Worm (Caenorhabditis elegans) whole organism, late embryonic: ENCODE results near the gene sql-1.

ENCODE experiments used
- C38D4.7 ChIP-seq: fragments of 200-800 bp; sonication (Bioruptor generic); optimal IDR thresholded peaks from 2 replicates; lab custom pipeline; 2018; ENCODE audit warnings: mild to moderate bottlenecking, missing genetic modification characterization, moderate library complexity, missing compliant biosample characterization
- F13H6.1 ChIP-seq: sonication (generic microtip); optimal IDR thresholded peaks from 2 replicates; lab custom pipeline; 2016; ENCODE audit warnings: missing genetic modification characterization, missing compliant biosample characterization
- K02D7.2 ChIP-seq: sonication (generic microtip); optimal IDR thresholded peaks from 2 replicates; lab custom pipeline; 2017; ENCODE audit warnings: mild to moderate bottlenecking, missing genetic modification characterization, missing compliant biosample characterization
- Y22D7AL.16 ChIP-seq: sonication (generic microtip); optimal IDR thresholded peaks from 2 replicates; lab custom pipeline; 2016; ENCODE audit warnings: missing genetic modification characterization, missing compliant biosample characterization
- ahr-1 ChIP-seq: sonication (generic microtip); optimal IDR thresholded peaks from 2 replicates; lab custom pipeline; 2016; ENCODE audit warnings: missing genetic modification characterization, missing compliant biosample characterization
- ama-1 ChIP-seq: fragments of 150-350 bp; optimal IDR thresholded peaks from 2 replicates; lab custom pipeline; 2014
- ceh-14 ChIP-seq: sonication (generic microtip); optimal IDR thresholded peaks from 2 replicates; lab custom pipeline; 2016; ENCODE audit warnings: missing genotype, missing genetic modification characterization, missing compliant biosample characterization
- ceh-18 ChIP-seq: sonication (generic microtip); optimal IDR thresholded peaks from 2 replicates; lab custom pipeline; 2016; ENCODE audit warnings: missing genetic modification characterization, missing compliant biosample characterization
- ceh-22 ChIP-seq: sonication (generic microtip); optimal IDR thresholded peaks from 2 replicates; lab custom pipeline; 2017; ENCODE audit warnings: missing biosample characterization, missing genetic modification characterization
- ceh-24 ChIP-seq: sonication (generic microtip); optimal IDR thresholded peaks from 2 replicates; lab custom pipeline; 2016; ENCODE audit warnings: mild to moderate bottlenecking, missing genetic modification characterization, missing compliant biosample characterization
- ceh-30 ChIP-seq: fragments of 150-350 bp; optimal IDR thresholded peaks from 2 replicates; lab custom pipeline; 2014; ENCODE audit warnings: missing biosample characterization, missing genetic modification characterization
- ceh-31 ChIP-seq: sonication (generic microtip); optimal IDR thresholded peaks from 2 replicates; lab custom pipeline; 2016; ENCODE audit warnings: missing genetic modification characterization, missing compliant biosample characterization
- ceh-34 ChIP-seq: sonication (generic microtip); optimal IDR thresholded peaks from 2 replicates; lab custom pipeline; 2016; ENCODE audit warnings: mild to moderate bottlenecking, missing genetic modification characterization, missing compliant biosample characterization
- ceh-45 ChIP-seq: fragments of 200-800 bp; sonication (Bioruptor generic); IDR thresholded peaks from 2 replicates; pipeline ENCODE4 v1.3.6; 2022; ENCODE audit warnings: missing genetic modification reagents, missing genetic modification characterization, missing compliant biosample characterization
- ceh-48 ChIP-seq: sonication (generic microtip); optimal IDR thresholded peaks from 2 replicates; lab custom pipeline; 2016; ENCODE audit warnings: missing genetic modification characterization, inconsistent platforms, missing compliant biosample characterization
- ceh-6 ChIP-seq: fragments of 200-800 bp; sonication (Bioruptor generic); optimal IDR thresholded peaks from 2 replicates; lab custom pipeline; 2018; ENCODE audit warnings: mild to moderate bottlenecking, missing genetic modification characterization, missing compliant biosample characterization
- ceh-9 ChIP-seq: sonication (generic microtip); optimal IDR thresholded peaks from 2 replicates; lab custom pipeline; 2016; ENCODE audit warnings: mild to moderate bottlenecking, missing genetic modification characterization, inconsistent platforms, missing compliant biosample characterization
- dve-1 ChIP-seq: sonication (generic microtip); optimal IDR thresholded peaks from 2 replicates; lab custom pipeline; 2017; ENCODE audit warnings: antibody characterized with exemption, mild to moderate bottlenecking, missing genetic modification characterization, missing compliant biosample characterization
- elt-4 ChIP-seq: sonication (generic microtip); optimal IDR thresholded peaks from 2 replicates; lab custom pipeline; 2016; ENCODE audit warnings: missing genetic modification characterization, missing compliant biosample characterization
- ets-4 ChIP-seq: sonication (generic microtip); optimal IDR thresholded peaks from 2 replicates; lab custom pipeline; 2016; ENCODE audit warnings: missing genetic modification characterization, missing compliant biosample characterization
- eyg-1 ChIP-seq: sonication (generic microtip); optimal IDR thresholded peaks from 2 replicates; lab custom pipeline; 2016; ENCODE audit warnings: missing genotype, missing genetic modification characterization, missing compliant biosample characterization
- fkh-10 ChIP-seq: fragments of 150-350 bp; optimal IDR thresholded peaks from 2 replicates; lab custom pipeline; 2014; ENCODE audit warnings: missing biosample characterization, missing genetic modification reagents, missing genetic modification characterization
- fkh-6 ChIP-seq: sonication (generic microtip); optimal IDR thresholded peaks from 2 replicates; lab custom pipeline; 2016; ENCODE audit warnings: missing genetic modification characterization, missing compliant biosample characterization
- hlh-13 ChIP-seq: fragments of 200-800 bp; sonication (Bioruptor generic); optimal IDR thresholded peaks from 2 replicates; lab custom pipeline; 2018; ENCODE audit warnings: mild to moderate bottlenecking, missing genetic modification characterization, missing compliant biosample characterization
- hlh-15 ChIP-seq: sonication (generic microtip); optimal IDR thresholded peaks from 2 replicates; lab custom pipeline; 2016; ENCODE audit warnings: missing genetic modification characterization, missing compliant biosample characterization
- hlh-30 ChIP-seq: sonication (generic microtip); optimal IDR thresholded peaks from 2 replicates; lab custom pipeline; 2017; ENCODE audit warnings: antibody characterized with exemption, missing genetic modification characterization, missing compliant biosample characterization; ENCODE audit not compliant: insufficient read depth
- hlh-6 ChIP-seq: sonication (generic microtip); optimal IDR thresholded peaks from 2 replicates; lab custom pipeline; 2016; ENCODE audit warnings: missing genotype, missing genetic modification characterization, missing compliant biosample characterization
- hlh-8 ChIP-seq: sonication (generic microtip); optimal IDR thresholded peaks from 2 replicates; lab custom pipeline; 2016; ENCODE audit warnings: missing genotype, missing genetic modification characterization, missing compliant biosample characterization
- lin-11 ChIP-seq: fragments of 200-800 bp; sonication (Bioruptor generic); optimal IDR thresholded peaks from 2 replicates; lab custom pipeline; 2018; ENCODE audit warnings: mild to moderate bottlenecking, missing genetic modification characterization, missing compliant biosample characterization
- madf-2 ChIP-seq: sonication (generic microtip); optimal IDR thresholded peaks from 2 replicates; lab custom pipeline; 2017; ENCODE audit warnings: missing genetic modification characterization, missing compliant biosample characterization
- nfya-1 ChIP-seq: sonication (generic microtip); optimal IDR thresholded peaks from 2 replicates; lab custom pipeline; 2017; ENCODE audit warnings: missing genetic modification characterization, mild to moderate bottlenecking, missing compliant biosample characterization, antibody characterized with exemption, moderate library complexity
- nhr-11 ChIP-seq: fragments of 150-350 bp; optimal IDR thresholded peaks from 2 replicates; lab custom pipeline; 2014; ENCODE audit warnings: missing biosample characterization, missing genetic modification characterization
- nhr-232 ChIP-seq: sonication (generic microtip); optimal IDR thresholded peaks from 2 replicates; lab custom pipeline; 2016; ENCODE audit warnings: missing genetic modification characterization, missing compliant biosample characterization
- npax-4 ChIP-seq: sonication (generic microtip); optimal IDR thresholded peaks from 2 replicates; lab custom pipeline; 2016; ENCODE audit warnings: missing genetic modification characterization, missing compliant biosample characterization
- odd-2 ChIP-seq: sonication (generic microtip); optimal IDR thresholded peaks from 2 replicates; lab custom pipeline; 2017; ENCODE audit warnings: antibody characterized with exemption, mild to moderate bottlenecking, missing genetic modification characterization, missing compliant biosample characterization
- pat-9 ChIP-seq: fragments of 200-800 bp; sonication (Bioruptor generic); optimal IDR thresholded peaks from 2 replicates; lab custom pipeline; 2018; ENCODE audit warnings: mild to moderate bottlenecking, missing genetic modification characterization, moderate library complexity, missing compliant biosample characterization
- pax-1 ChIP-seq: fragments of 150-350 bp; optimal IDR thresholded peaks from 2 replicates; lab custom pipeline; 2014; ENCODE audit warnings: missing biosample characterization, missing genetic modification characterization
- pha-4 ChIP-seq: fragments of 150-350 bp; optimal IDR thresholded peaks from 2 replicates; lab custom pipeline; 2018; ENCODE audit warnings: missing biosample characterization, missing genetic modification reagents, missing genetic modification characterization
- pros-1 ChIP-seq: fragments of 150-350 bp; optimal IDR thresholded peaks from 2 replicates; lab custom pipeline; 2014; ENCODE audit warnings: missing biosample characterization, missing genetic modification reagents, missing genetic modification characterization
- ref-2 ChIP-seq: sonication (generic microtip); optimal IDR thresholded peaks from 2 replicates; lab custom pipeline; 2016; ENCODE audit warnings: missing genetic modification characterization, missing compliant biosample characterization
- rnt-1 ChIP-seq: sonication (generic microtip); optimal IDR thresholded peaks from 2 replicates; lab custom pipeline; 2016; ENCODE audit warnings: missing genetic modification characterization, missing compliant biosample characterization
- sox-4 ChIP-seq: sonication (generic microtip); optimal IDR thresholded peaks from 2 replicates; lab custom pipeline; 2017; ENCODE audit warnings: mild to moderate bottlenecking, missing genetic modification characterization, inconsistent platforms, missing compliant biosample characterization
- tbx-2 ChIP-seq: sonication (generic microtip); optimal IDR thresholded peaks from 2 replicates; lab custom pipeline; 2016; ENCODE audit warnings: missing genetic modification characterization, missing compliant biosample characterization
- unc-3 ChIP-seq, 2 experiments: fragments of 200-800 bp in 1 of 2; sonication (Bioruptor generic) in 1 of 2; sonication (generic microtip) in 1 of 2; conservative IDR thresholded peaks in 1 of 2; optimal IDR thresholded peaks in 1 of 2; 2 replicates each; pipeline versions ENCODE4 v1.3.6 to Lab custom; 2016 to 2022; ENCODE audit warnings: missing compliant biosample characterization in 2 of 2, missing genetic modification characterization in 2 of 2, missing genetic modification reagents in 1 of 2
- unc-42 ChIP-seq: sonication (generic microtip); optimal IDR thresholded peaks from 2 replicates; lab custom pipeline; 2016; ENCODE audit warnings: missing genotype, missing genetic modification characterization, missing compliant biosample characterization
- unc-55 ChIP-seq: sonication (generic microtip); optimal IDR thresholded peaks from 2 replicates; lab custom pipeline; 2017; ENCODE audit warnings: missing biosample characterization, missing genetic modification reagents, missing genetic modification characterization
- unc-86 ChIP-seq: sonication (generic microtip); optimal IDR thresholded peaks from 2 replicates; lab custom pipeline; 2016; ENCODE audit warnings: missing genetic modification characterization, missing compliant biosample characterization
- zip-5 ChIP-seq: sonication (generic microtip); optimal IDR thresholded peaks from 2 replicates; lab custom pipeline; 2016; ENCODE audit warnings: missing genetic modification characterization, missing compliant biosample characterization

sql-1 gene

ce11 chrIII:12551253-12551652 lies 51.9 kb downstream of the sql-1 start:
- TF ChIP-seq Y22D7AL.16 = no peak
- no peak for TF ChIP-seq odd-2 (tag; lab: Kevin White, UChicago)
- no peak for TF ChIP-seq unc-3 (GFP tag; conservative IDR thresholded peaks at IDR 0.05; lab: Robert Waterston, UW)
- TF ChIP-seq unc-3 (tag; optimal IDR thresholded peaks at IDR 0.05; lab: Kevin White, UChicago) = no peak
- TF ChIP-seq zip-5 = no peak
- TF ChIP-seq rnt-1 (tag; lab: Kevin White, UChicago) = no peak
- no peak for TF ChIP-seq ceh-14 (tag; lab: Kevin White, UChicago)
- no peak for TF ChIP-seq fkh-6
- no peak for TF ChIP-seq F13H6.1
- no peak for TF ChIP-seq hlh-15
- TF ChIP-seq ets-4 (tag; lab: Kevin White, UChicago) = no peak
- no peak for TF ChIP-seq hlh-8 (tag; lab: Kevin White, UChicago)

- TF ChIP-seq tbx-2 (tag; lab: Kevin White, UChicago) (peak; percentile 27), hlh-30 (tag; lab: Kevin White, UChicago) (peak; percentile 57), ceh-31 (tag; lab: Kevin White, UChicago) (peak; percentile 20), ceh-18 (tag; lab: Kevin White, UChicago) (peak; percentile 72), ceh-22 (tag; lab: Kevin White, UChicago) (no peak), nfya-1 (tag; lab: Kevin White, UChicago) (peak; percentile 71), ceh-34 (tag; lab: Kevin White, UChicago) (peak; percentile 51), ceh-30 (no peak), unc-3 (GFP tag; conservative IDR thresholded peaks at IDR 0.05; lab: Robert Waterston, UW) (no peak), unc-3 (tag; optimal IDR thresholded peaks at IDR 0.05; lab: Kevin White, UChicago) (peak; percentile 38), pros-1 (no peak), unc-42 (tag; lab: Kevin White, UChicago) (peak; percentile 62), ceh-9 (tag; lab: Kevin White, UChicago) (no peak), unc-55 (peak; percentile 27)
Measured at ce11 chrIII:12556104-12556503, 56.7 kb downstream of the sql-1 start.

- no peak for TF ChIP-seq pha-4 (tag; lab: Kevin White, UChicago)
- peak; percentile 84 for TF ChIP-seq unc-42 (tag; lab: Kevin White, UChicago)
- TF ChIP-seq ceh-24 (tag; lab: Kevin White, UChicago) = no peak
- no peak for TF ChIP-seq pax-1
- TF ChIP-seq zip-5 = no peak
- TF ChIP-seq elt-4 (tag; lab: Kevin White, UChicago) = no peak
- no peak for TF ChIP-seq ama-1 (lab: Kevin White, UChicago)
- no peak for TF ChIP-seq nhr-11 (tag; lab: Kevin White, UChicago)
- no peak for TF ChIP-seq lin-11 (tag; lab: Kevin White, UChicago)
- no peak for TF ChIP-seq C38D4.7 (GFP tag; lab: Kevin White, UChicago)
- no peak for TF ChIP-seq ceh-6 (GFP tag; lab: Kevin White, UChicago)
- no peak for TF ChIP-seq madf-2 (tag; lab: Kevin White, UChicago)
- no peak for TF ChIP-seq odd-2 (tag; lab: Kevin White, UChicago)
- TF ChIP-seq ahr-1 (tag; lab: Kevin White, UChicago) = no peak
- TF ChIP-seq ceh-14 (tag; lab: Kevin White, UChicago) = peak; percentile 76
- TF ChIP-seq hlh-13 (GFP tag; lab: Kevin White, UChicago) = no peak
- TF ChIP-seq hlh-15 = no peak
- peak; percentile 81 for TF ChIP-seq ceh-18 (tag; lab: Kevin White, UChicago)
- peak; percentile 28 for TF ChIP-seq ets-4 (tag; lab: Kevin White, UChicago)
- no peak for TF ChIP-seq eyg-1 (tag; lab: Kevin White, UChicago)
- peak; percentile 14 for TF ChIP-seq dve-1 (tag; lab: Kevin White, UChicago)
- TF ChIP-seq hlh-6 (tag; lab: Kevin White, UChicago) = no peak
- TF ChIP-seq fkh-10 = no peak
- peak; percentile 32 for TF ChIP-seq hlh-8 (tag; lab: Kevin White, UChicago)
- TF ChIP-seq ref-2 (tag; lab: Kevin White, UChicago) = peak; percentile 41
- TF ChIP-seq pros-1 = peak; percentile 60
- no peak for TF ChIP-seq ceh-45
- peak; percentile 70 for TF ChIP-seq ceh-34 (tag; lab: Kevin White, UChicago)
- peak; percentile 29 for TF ChIP-seq K02D7.2
- TF ChIP-seq nhr-232 (tag; lab: Kevin White, UChicago) = no peak
- peak; percentile 56 for TF ChIP-seq tbx-2 (tag; lab: Kevin White, UChicago)
- no peak for TF ChIP-seq pat-9 (tag; lab: Kevin White, UChicago)
- TF ChIP-seq unc-86 = no peak
- no peak for TF ChIP-seq ceh-48 (tag; lab: Kevin White, UChicago)
- no peak for TF ChIP-seq npax-4 (tag; lab: Kevin White, UChicago)
- TF ChIP-seq hlh-30 (tag; lab: Kevin White, UChicago) = no peak
- no peak for TF ChIP-seq sox-4
Measured at ce11 chrIII:12558097-12558594, 58.8 kb downstream of the sql-1 start.
